Worm (Caenorhabditis elegans): Measurements from ENCODE around the gene shl-1.

ce11 chrIV:6413482-6413881 lies 29.6 kb upstream of the shl-1 start, which contains the start of gene nlp-71:
- no peak for TF ChIP-seq aha-1 (tag; optimal IDR thresholded peaks at IDR 0.05)
- no peak for TF ChIP-seq lin-15B (tag; optimal IDR thresholded peaks at IDR 0.05)
- TF ChIP-seq skn-1 (tag; optimal IDR thresholded peaks at IDR 0.05) = no peak
- no peak for TF ChIP-seq ama-1 (optimal IDR thresholded peaks at IDR 0.05)
- TF ChIP-seq zag-1 (tag; optimal IDR thresholded peaks at IDR 0.05) = no peak
- TF ChIP-seq sup-37 (GFP tag; optimal IDR thresholded peaks at IDR 0.05) = no peak
- no peak for TF ChIP-seq ztf-11 (tag; optimal IDR thresholded peaks at IDR 0.05)
- TF ChIP-seq zip-4 (GFP tag; optimal IDR thresholded peaks at IDR 0.05) = no peak

Measured in whole organism, L1 larva.